Worm (Caenorhabditis elegans) whole organism, young adult: ENCODE results near the gene F53F4.1.

Experiments used
- B0019.2 ChIP-seq: fragments of 200-800 bp; sonication (Bioruptor generic); conservative IDR thresholded peaks from 2 replicates; pipeline ENCODE4 v1.3.6; 2022; ENCODE audit warnings: missing genetic modification reagents, missing genetic modification characterization, missing compliant biosample characterization
- D2030.7 ChIP-seq: fragments of 200-800 bp; sonication (Bioruptor generic); IDR thresholded peaks from 2 replicates; pipeline ENCODE4 v1.3.6; 2022; ENCODE audit warnings: missing genetic modification reagents, missing genetic modification characterization, missing compliant biosample characterization
- F37B4.10 ChIP-seq: fragments of 200-800 bp; sonication (Bioruptor generic); IDR thresholded peaks from 2 replicates; pipeline ENCODE4 v1.3.6; 2022; ENCODE audit warnings: missing genetic modification characterization, missing compliant biosample characterization
- F52B5.7 ChIP-seq: sonication (generic microtip); optimal IDR thresholded peaks from 2 replicates; lab custom pipeline; 2016; ENCODE audit warnings: mild to moderate bottlenecking, missing genetic modification characterization, missing compliant biosample characterization
- F57A8.1 ChIP-seq: fragments of 200-800 bp; sonication (Bioruptor generic); optimal IDR thresholded peaks from 2 replicates; lab custom pipeline; 2018; ENCODE audit warnings: mild to moderate bottlenecking, missing genetic modification characterization, moderate library complexity, missing compliant biosample characterization
- F57C9.4 ChIP-seq: sonication (generic microtip); optimal IDR thresholded peaks from 2 replicates; lab custom pipeline; 2017; ENCODE audit warnings: mild to moderate bottlenecking, missing genetic modification characterization, missing compliant biosample characterization
- K12H6.12 ChIP-seq: fragments of 200-800 bp; sonication (Bioruptor generic); optimal IDR thresholded peaks from 2 replicates; lab custom pipeline; 2018; ENCODE audit warnings: mild to moderate bottlenecking, missing genetic modification characterization, missing compliant biosample characterization
- Y53F4B.3 ChIP-seq: fragments of 200-800 bp; sonication (Bioruptor generic); IDR thresholded peaks from 2 replicates; pipeline ENCODE4 v1.3.6; 2022; ENCODE audit warnings: missing genetic modification reagents, missing genetic modification characterization, missing compliant biosample characterization
- Y67H2A.10 ChIP-seq: fragments of 200-800 bp; sonication (Bioruptor generic); conservative IDR thresholded peaks from 2 replicates; pipeline ENCODE4 v1.3.6; 2022; ENCODE audit warnings: missing genetic modification reagents, missing genetic modification characterization, missing compliant biosample characterization
- Y79H2A.3 ChIP-seq: fragments of 200-800 bp; sonication (Bioruptor generic); conservative IDR thresholded peaks from 2 replicates; pipeline ENCODE4 v1.3.6; 2022; ENCODE audit warnings: missing genetic modification reagents, missing genetic modification characterization, missing compliant biosample characterization
- ZK185.1 ChIP-seq: sonication (generic microtip); optimal IDR thresholded peaks from 2 replicates; lab custom pipeline; 2016; ENCODE audit warnings: mild to moderate bottlenecking, missing genetic modification characterization, missing compliant biosample characterization; ENCODE audit not compliant: poor library complexity, severe bottlenecking
- akir-1 ChIP-seq: fragments of 200-800 bp; sonication (Bioruptor generic); optimal IDR thresholded peaks from 2 replicates; lab custom pipeline; 2018; ENCODE audit warnings: mild to moderate bottlenecking, missing genetic modification characterization, moderate library complexity, missing compliant biosample characterization
- aptf-2 ChIP-seq: fragments of 200-800 bp; sonication (Bioruptor generic); conservative IDR thresholded peaks from 2 replicates; pipeline ENCODE4 v1.3.6; 2022; ENCODE audit warnings: missing genetic modification reagents, missing genetic modification characterization, missing compliant biosample characterization
- aptf-3 ChIP-seq: fragments of 200-800 bp; sonication (Bioruptor generic); IDR thresholded peaks from 2 replicates; pipeline ENCODE4 v1.3.6; 2022; ENCODE audit warnings: missing genetic modification characterization, missing compliant biosample characterization
- athp-1 ChIP-seq: sonication (generic microtip); optimal IDR thresholded peaks from 2 replicates; lab custom pipeline; 2017; ENCODE audit warnings: mild to moderate bottlenecking, missing genetic modification characterization, missing compliant biosample characterization
- attf-3 ChIP-seq: fragments of 200-800 bp; sonication (Bioruptor generic); conservative IDR thresholded peaks from 2 replicates; pipeline ENCODE4 v1.3.6; 2022; ENCODE audit warnings: missing genetic modification reagents, missing genetic modification characterization, missing compliant biosample characterization
- attf-5 ChIP-seq: fragments of 200-800 bp; sonication (Bioruptor generic); optimal IDR thresholded peaks from 2 replicates; lab custom pipeline; 2018; ENCODE audit warnings: mild to moderate bottlenecking, missing genetic modification characterization, missing compliant biosample characterization
- cebp-1 ChIP-seq, 2 experiments: fragments of 200-800 bp in 1 of 2; sonication (Bioruptor generic) in 1 of 2; sonication (generic microtip) in 1 of 2; IDR thresholded peaks in 1 of 2; optimal IDR thresholded peaks in 1 of 2; 2 replicates each; pipeline versions ENCODE4 v1.3.6 to Lab custom; 2017 to 2022; ENCODE audit warnings: missing compliant biosample characterization in 2 of 2, missing genetic modification characterization in 2 of 2, mild to moderate bottlenecking in 1 of 2, missing genetic modification reagents in 1 of 2, moderate library complexity in 1 of 2
- ceh-27 ChIP-seq: fragments of 200-800 bp; sonication (Bioruptor generic); optimal IDR thresholded peaks from 2 replicates; lab custom pipeline; 2018; ENCODE audit warnings: mild to moderate bottlenecking, missing genetic modification characterization, moderate library complexity, missing compliant biosample characterization
- ceh-79 ChIP-seq: sonication (generic microtip); optimal IDR thresholded peaks from 2 replicates; lab custom pipeline; 2017; ENCODE audit warnings: mild to moderate bottlenecking, missing genetic modification characterization, missing compliant biosample characterization
- egl-44 ChIP-seq: fragments of 200-800 bp; sonication (Bioruptor generic); IDR thresholded peaks from 2 replicates; pipeline ENCODE4 v1.3.6; 2022; ENCODE audit warnings: missing genetic modification reagents, missing genetic modification characterization, missing compliant biosample characterization
- ets-4 ChIP-seq: fragments of 200-800 bp; sonication (Bioruptor generic); optimal IDR thresholded peaks from 2 replicates; lab custom pipeline; 2018; ENCODE audit warnings: mild to moderate bottlenecking, missing genetic modification characterization, missing compliant biosample characterization
- hmg-1.2 ChIP-seq: fragments of 200-800 bp; sonication (Bioruptor generic); IDR thresholded peaks from 2 replicates; pipeline ENCODE4 v1.3.6; 2022; ENCODE audit warnings: missing genetic modification reagents, missing genetic modification characterization, missing compliant biosample characterization
- hrde-1 ChIP-seq: sonication (generic microtip); optimal IDR thresholded peaks from 2 replicates; lab custom pipeline; 2016; ENCODE audit warnings: missing genetic modification characterization, mild to moderate bottlenecking, missing compliant biosample characterization, moderate library complexity, missing genotype, missing genetic modification reagents, borderline replicate concordance
- let-526 ChIP-seq: fragments of 200-800 bp; sonication (Bioruptor generic); IDR thresholded peaks from 2 replicates; pipeline ENCODE4 v1.3.6; 2022; ENCODE audit warnings: missing genetic modification reagents, missing genetic modification characterization, missing compliant biosample characterization
- lin-35 ChIP-seq, 3 experiments: fragments of 150-350 bp in 2 of 3; sonication (generic microtip) in 1 of 3; optimal IDR thresholded peaks; 2 replicates each; lab custom pipeline; 2014 to 2018; ENCODE audit warnings: missing biosample characterization in 3 of 3, missing genetic modification characterization in 3 of 3, missing genetic modification reagents in 3 of 3
- lin-40 ChIP-seq: sonication (generic microtip); optimal IDR thresholded peaks from 2 replicates; lab custom pipeline; 2016; ENCODE audit warnings: missing genetic modification characterization, mild to moderate bottlenecking, missing compliant biosample characterization, missing genotype, missing genetic modification reagents
- lir-1 ChIP-seq: fragments of 200-800 bp; sonication (Bioruptor generic); conservative IDR thresholded peaks from 2 replicates; pipeline ENCODE4 v1.3.6; 2022; ENCODE audit warnings: missing genetic modification reagents, missing genetic modification characterization, missing compliant biosample characterization
- madf-3 ChIP-seq: fragments of 200-800 bp; sonication (Bioruptor generic); IDR thresholded peaks from 2 replicates; pipeline ENCODE4 v1.3.6; 2022; ENCODE audit warnings: missing genetic modification reagents, missing genetic modification characterization, missing compliant biosample characterization
- madf-6 ChIP-seq: fragments of 200-800 bp; sonication (Bioruptor generic); IDR thresholded peaks from 2 replicates; pipeline ENCODE4 v1.3.6; 2022; ENCODE audit warnings: missing genetic modification reagents, missing genetic modification characterization, missing compliant biosample characterization
- mes-4 ChIP-seq: sonication (generic microtip); optimal IDR thresholded peaks from 2 replicates; lab custom pipeline; 2016; ENCODE audit warnings: missing genotype, missing genetic modification characterization, missing compliant biosample characterization
- nfya-1 ChIP-seq: sonication (generic microtip); optimal IDR thresholded peaks from 2 replicates; lab custom pipeline; 2017; ENCODE audit warnings: antibody characterized with exemption, missing compliant biosample characterization, missing genetic modification characterization, borderline replicate concordance; ENCODE audit not compliant: insufficient read depth
- nfyb-1 ChIP-seq: fragments of 200-800 bp; sonication (Bioruptor generic); IDR thresholded peaks from 2 replicates; pipeline ENCODE4 v1.3.6; 2022; ENCODE audit warnings: missing genetic modification reagents, missing genetic modification characterization, missing compliant biosample characterization
- nhr-80 ChIP-seq: sonication (generic microtip); optimal IDR thresholded peaks from 2 replicates; lab custom pipeline; 2016; ENCODE audit warnings: missing genetic modification characterization, missing compliant biosample characterization
- rpc-1 ChIP-seq, 2 experiments: fragments of 150-350 bp in 1 of 2; sonication (generic microtip) in 1 of 2; optimal IDR thresholded peaks; 2 replicates each; lab custom pipeline; 2014 to 2018; ENCODE audit warnings: missing biosample characterization in 1 of 2, missing genetic modification characterization in 1 of 2, missing genetic modification reagents in 1 of 2, missing genotype in 1 of 2
- snpc-1.3 ChIP-seq: sonication (generic microtip); optimal IDR thresholded peaks from 2 replicates; lab custom pipeline; 2017; ENCODE audit warnings: missing genetic modification characterization, mild to moderate bottlenecking, missing compliant biosample characterization, antibody characterized with exemption, moderate library complexity, missing genotype, missing genetic modification reagents; ENCODE audit not compliant: insufficient read depth
- snpc-4 ChIP-seq, 5 experiments: fragments of 150-350 bp in 1 of 5; sonication (generic microtip) in 4 of 5; optimal IDR thresholded peaks; 2 replicates each; lab custom pipeline; 2014 to 2018; ENCODE audit warnings: missing genetic modification characterization in 5 of 5, missing biosample characterization in 3 of 5, antibody characterized with exemption in 2 of 5, mild to moderate bottlenecking in 2 of 5, missing compliant biosample characterization in 2 of 5, missing genotype in 2 of 5, moderate library complexity in 2 of 5, missing genetic modification reagents in 1 of 5
- unc-130 ChIP-seq: sonication (generic microtip); optimal IDR thresholded peaks from 2 replicates; lab custom pipeline; 2016; ENCODE audit warnings: missing genetic modification reagents, missing genetic modification characterization, missing compliant biosample characterization
- ztf-18 ChIP-seq: sonication (generic microtip); optimal IDR thresholded peaks from 2 replicates; lab custom pipeline; 2016; ENCODE audit warnings: missing genotype, mild to moderate bottlenecking, missing genetic modification characterization, missing compliant biosample characterization
- ztf-25 ChIP-seq: fragments of 200-800 bp; sonication (Bioruptor generic); IDR thresholded peaks from 2 replicates; pipeline ENCODE4 v1.3.6; 2022; ENCODE audit warnings: missing genetic modification reagents, missing genetic modification characterization, missing compliant biosample characterization
- ztf-3 ChIP-seq: fragments of 200-800 bp; sonication (Bioruptor generic); optimal IDR thresholded peaks from 2 replicates; lab custom pipeline; 2018; ENCODE audit warnings: mild to moderate bottlenecking, missing genetic modification characterization, missing compliant biosample characterization
- ztf-6 ChIP-seq: fragments of 200-800 bp; sonication (Bioruptor generic); IDR thresholded peaks from 2 replicates; pipeline ENCODE4 v1.3.6; 2022; ENCODE audit warnings: missing genetic modification reagents, missing genetic modification characterization, missing compliant biosample characterization

F53F4.1 gene

ce11 chrV:13584484-13584883, at the start of gene F53F4.1:
TSS of gene F53F4.1 (plus strand) at chrV:13584784.
- TF ChIP-seq F52B5.7 (tag; lab: Kevin White, UChicago): no peak
- TF ChIP-seq Y67H2A.10 (GFP tag; lab: Robert Waterston, UW): no peak
- no peak for TF ChIP-seq aptf-3 (GFP tag; lab: Robert Waterston, UW)
- TF ChIP-seq F37B4.10: no peak

DNA sequence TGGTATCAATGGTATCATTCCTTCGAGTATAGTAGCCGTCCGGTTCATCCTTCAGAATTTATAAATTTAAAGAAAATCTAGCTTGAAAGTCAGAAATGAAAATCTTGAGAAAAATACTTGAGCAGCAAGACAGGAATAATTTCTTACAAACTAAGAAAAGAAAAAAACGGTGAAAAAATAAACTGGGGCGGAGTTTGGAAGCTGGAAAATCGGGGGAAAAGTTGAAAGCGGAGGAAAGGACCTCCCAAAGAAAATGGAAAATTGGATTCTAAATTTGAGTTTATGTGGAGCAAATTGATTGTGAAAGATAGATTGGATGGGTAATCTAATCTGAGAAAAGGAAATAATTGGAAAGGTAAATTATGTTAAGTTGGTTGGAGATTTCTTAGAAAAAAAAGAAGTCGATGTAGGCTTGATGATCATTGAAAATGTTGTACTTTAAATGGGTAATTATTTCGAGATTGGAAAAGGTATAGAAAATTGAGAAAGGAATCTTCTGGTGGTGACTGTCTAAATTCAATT, 48.5 kb upstream of the F53F4.1 start, which contains the start of gene frpr-5:
TSS of gene frpr-5 (minus strand) at position 51 of the 522 bp plus-strand sequence.
- no peak for TF ChIP-seq ets-4 (GFP tag; lab: Kevin White, UChicago)
- TF ChIP-seq nfyb-1: no peak
- no peak for TF ChIP-seq athp-1 (tag; lab: Kevin White, UChicago)
- TF ChIP-seq ztf-18 (tag; lab: Kevin White, UChicago): no peak
- TF ChIP-seq B0019.2 (GFP tag; lab: Robert Waterston, UW): no peak
- no peak for TF ChIP-seq F57A8.1 (GFP tag; lab: Kevin White, UChicago)
- TF ChIP-seq rpc-1 (optimal IDR thresholded peaks at IDR 0.05; lab: Kevin White, UChicago): no peak
- no peak for TF ChIP-seq rpc-1 (tag; optimal IDR thresholded peaks at IDR 0.05; lab: Kevin White, UChicago)
- TF ChIP-seq nfya-1 (tag; lab: Kevin White, UChicago): no peak
- TF ChIP-seq ztf-3: no peak
- no peak for TF ChIP-seq attf-5 (GFP tag; lab: Kevin White, UChicago)
- no peak for TF ChIP-seq let-526 (GFP tag; lab: Robert Waterston, UW)
- TF ChIP-seq lir-1 (GFP tag; lab: Robert Waterston, UW): no peak
- no peak for TF ChIP-seq hrde-1 (tag; lab: Kevin White, UChicago)
- no peak for TF ChIP-seq egl-44 (GFP tag; lab: Robert Waterston, UW)
- no peak for TF ChIP-seq madf-3 (GFP tag; lab: Robert Waterston, UW)
- TF ChIP-seq F57C9.4 (tag; lab: Kevin White, UChicago): no peak
- no peak for TF ChIP-seq madf-6 (GFP tag; lab: Robert Waterston, UW)

- TF ChIP-seq D2030.7 (GFP tag; lab: Robert Waterston, UW): 0 out of 2 replicates have a peak, but pooled peaks have one; percentile 26
- TF ChIP-seq let-526 (GFP tag; lab: Robert Waterston, UW): peak; percentile 63; the same call in 1 of the 2 replicates
- TF ChIP-seq akir-1 (GFP tag; lab: Kevin White, UChicago): no peak
- TF ChIP-seq attf-3 (GFP tag; lab: Robert Waterston, UW): 0 out of 2 replicates have a peak, but pooled peaks have one; percentile 29
- TF ChIP-seq snpc-4 (GFP tag; optimal IDR thresholded peaks at IDR 0.05; lab: Kevin White, UChicago): no peak
- TF ChIP-seq snpc-4 (tag; optimal IDR thresholded peaks at IDR 0.05; lab: Kevin White, UChicago): peak in 1 of 4 experiments; percentile 14
- TF ChIP-seq ceh-79 (tag; lab: Kevin White, UChicago): no peak
- peak; percentile 4 for TF ChIP-seq lin-40 (tag; lab: Kevin White, UChicago)
- TF ChIP-seq ztf-6 (GFP tag; lab: Robert Waterston, UW): no peak
- peak; percentile 26 for TF ChIP-seq nhr-80 (tag; lab: Kevin White, UChicago)
- peak; percentile 58 for TF ChIP-seq ceh-27 (GFP tag; lab: Kevin White, UChicago)
- peak; percentile 92 for TF ChIP-seq cebp-1 (GFP tag; IDR thresholded peaks at IDR 0.05; lab: Robert Waterston, UW)
- peak; percentile 99 for TF ChIP-seq cebp-1 (tag; optimal IDR thresholded peaks at IDR 0.05; lab: Kevin White, UChicago)
- peak; percentile 27 for TF ChIP-seq K12H6.12 (tag; lab: Kevin White, UChicago)
- TF ChIP-seq Y79H2A.3 (GFP tag; lab: Robert Waterston, UW): no peak
- TF ChIP-seq lin-35 (GFP tag; optimal IDR thresholded peaks at IDR 0.05; lab: Kevin White, UChicago): peak in 1 of 3 experiments; percentile 20
- TF ChIP-seq ZK185.1 (tag; lab: Kevin White, UChicago): peak; percentile 48
- TF ChIP-seq ztf-25 (GFP tag; lab: Robert Waterston, UW): 0 out of 2 replicates have a peak, but pooled peaks have one; percentile 10
- TF ChIP-seq mes-4 (tag; lab: Kevin White, UChicago): no peak
- TF ChIP-seq unc-130 (GFP tag; lab: Kevin White, UChicago): peak; percentile 28
- TF ChIP-seq hmg-1.2 (GFP tag; lab: Robert Waterston, UW): 0 out of 2 replicates have a peak, but pooled peaks have one; percentile 21
- peak; percentile 53 for TF ChIP-seq attf-5 (GFP tag; lab: Kevin White, UChicago)
- TF ChIP-seq aptf-2 (GFP tag; lab: Robert Waterston, UW): no peak
- TF ChIP-seq snpc-1.3 (tag; lab: Kevin White, UChicago): no peak
- no peak for TF ChIP-seq Y53F4B.3
Observed at ce11 chrV:13551601-13552000, 33.0 kb upstream of the F53F4.1 start, which contains the start of the genes C56A3.4 and C56A3.5. TSS of gene C56A3.4 (minus strand) at chrV:13551754. TSS of gene C56A3.5 (plus strand) at chrV:13551967.
